Worm (Caenorhabditis elegans): ENCODE measurements around the gene F33G12.7.

The F33G12.7 gene

DNA sequence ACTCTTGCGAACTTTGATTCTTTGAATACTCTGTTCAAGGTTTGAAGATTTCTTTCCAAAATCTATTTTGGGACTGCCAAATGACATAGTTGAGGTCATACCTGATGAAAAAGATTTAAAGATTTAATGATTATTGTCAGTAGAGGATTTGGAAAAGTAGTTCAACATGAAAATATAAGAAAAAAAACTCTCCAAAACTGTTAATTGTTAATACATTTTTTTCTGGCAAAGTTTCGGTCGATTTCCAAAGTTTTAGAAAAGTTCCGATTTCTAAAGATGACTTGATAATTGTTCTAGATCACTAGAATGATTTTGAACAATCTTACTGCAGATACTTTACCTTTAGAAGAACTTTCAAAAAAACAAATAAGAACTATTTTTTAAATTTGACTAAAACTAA, 30.8 kb upstream of the F33G12.7 start, which contains the start of gene C27A2.7:
Gene C27A2.7 (minus strand): TSS at position 101 of the 400 bp plus-strand sequence.
- TF ChIP-seq fkh-10 (GFP tag; optimal IDR thresholded peaks at IDR 0.05), result no peak
- no peak for TF ChIP-seq tbx-7 (tag; optimal IDR thresholded peaks at IDR 0.05)
- no peak for TF ChIP-seq nfya-1 (tag; optimal IDR thresholded peaks at IDR 0.05)
- no peak for TF ChIP-seq hlh-13 (GFP tag; optimal IDR thresholded peaks at IDR 0.05)
- no peak for TF ChIP-seq ceh-18 (tag; optimal IDR thresholded peaks at IDR 0.05)
- no peak for TF ChIP-seq pag-3 (tag; optimal IDR thresholded peaks at IDR 0.05; ENCODE audit: borderline replicate concordance)
- no peak for TF ChIP-seq pqm-1 (tag; optimal IDR thresholded peaks at IDR 0.05)

DNA sequence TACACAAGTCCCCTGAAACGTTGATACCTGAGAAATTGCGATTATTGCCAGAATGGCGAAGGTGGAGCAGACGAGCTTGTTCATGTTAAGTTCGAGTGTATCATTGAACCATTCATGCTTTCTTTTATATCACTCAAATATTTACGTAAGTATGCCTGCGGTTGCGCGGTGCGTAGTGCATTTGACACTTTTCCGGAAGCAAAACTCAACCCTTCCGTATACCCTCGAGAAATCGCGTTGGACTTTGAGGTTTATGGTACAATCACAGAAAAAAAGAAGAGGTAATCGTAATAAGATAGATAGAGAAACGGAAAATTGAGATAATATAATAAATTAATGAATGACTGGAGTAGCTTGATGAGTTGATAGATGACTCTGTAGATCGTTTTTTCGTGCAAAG, 29.0 kb upstream of the F33G12.7 start, which contains the start of gene idpb-2:
Gene idpb-2 (minus strand): TSS at position 101 of the 400 bp plus-strand sequence.
- TF ChIP-seq dve-1 (tag; optimal IDR thresholded peaks at IDR 0.05) (no peak), ttx-3 (tag; optimal IDR thresholded peaks at IDR 0.05) (no peak), pqm-1 (tag; optimal IDR thresholded peaks at IDR 0.05) (no peak), K02D7.2 (tag; optimal IDR thresholded peaks at IDR 0.05) (no peak), zip-5 (tag; optimal IDR thresholded peaks at IDR 0.05) (no peak), hlh-15 (tag; optimal IDR thresholded peaks at IDR 0.05) (no peak), ceh-9 (tag; optimal IDR thresholded peaks at IDR 0.05) (no peak), ceh-34 (tag; optimal IDR thresholded peaks at IDR 0.05) (no peak), hlh-13 (GFP tag; optimal IDR thresholded peaks at IDR 0.05) (no peak), npax-4 (tag; optimal IDR thresholded peaks at IDR 0.05) (no peak), pha-2 (tag; optimal IDR thresholded peaks at IDR 0.05) (no peak), hlh-8 (tag; optimal IDR thresholded peaks at IDR 0.05) (no peak), nhr-11 (tag; optimal IDR thresholded peaks at IDR 0.05) (no peak), fax-1 (tag; optimal IDR thresholded peaks at IDR 0.05) (no peak), sox-4 (tag; optimal IDR thresholded peaks at IDR 0.05) (no peak), syd-9 (tag; optimal IDR thresholded peaks at IDR 0.05) (no peak), pha-4 (tag; optimal IDR thresholded peaks at IDR 0.05) (no peak), ceh-6 (GFP tag; optimal IDR thresholded peaks at IDR 0.05) (no peak)

DNA sequence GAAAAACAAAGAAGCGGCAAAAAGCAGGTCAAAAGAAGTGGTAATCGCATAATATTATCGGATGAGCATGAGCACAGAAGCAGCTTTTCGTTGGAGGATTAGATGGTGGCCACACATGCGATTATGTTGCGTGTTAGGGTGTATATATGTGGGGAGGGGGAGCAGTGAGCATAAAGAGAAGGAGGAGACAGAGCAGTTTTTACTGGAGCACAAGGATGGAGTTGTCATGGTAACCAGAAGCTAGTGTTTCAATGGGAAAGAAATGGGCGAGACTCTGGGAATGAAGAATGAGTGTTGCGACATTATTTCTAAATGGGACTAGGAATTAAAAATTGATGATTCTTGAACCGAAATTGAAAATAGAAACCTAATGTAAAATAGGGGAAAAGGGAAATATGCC, 27.4 kb upstream of the F33G12.7 start, which contains the start of gene C27A2.8:
Gene C27A2.8 (minus strand): TSS at position 117 of the 400 bp plus-strand sequence.
- TF ChIP-seq eyg-1 (tag; optimal IDR thresholded peaks at IDR 0.05), result no peak
- no peak for TF ChIP-seq ceh-48 (tag; optimal IDR thresholded peaks at IDR 0.05)
- no peak for TF ChIP-seq lin-11 (tag; optimal IDR thresholded peaks at IDR 0.05)
- TF ChIP-seq ceh-18 (tag; optimal IDR thresholded peaks at IDR 0.05), result no peak
- no peak for TF ChIP-seq nhr-11 (tag; optimal IDR thresholded peaks at IDR 0.05)
- TF ChIP-seq gmeb-2 (tag; optimal IDR thresholded peaks at IDR 0.05), result no peak
- no peak for TF ChIP-seq pha-2 (tag; optimal IDR thresholded peaks at IDR 0.05)
- no peak for TF ChIP-seq ceh-9 (tag; optimal IDR thresholded peaks at IDR 0.05)
- TF ChIP-seq odd-2 (tag; optimal IDR thresholded peaks at IDR 0.05), result no peak
- no peak for TF ChIP-seq pag-3 (tag; optimal IDR thresholded peaks at IDR 0.05; ENCODE audit: borderline replicate concordance)
- TF ChIP-seq fkh-6 (tag; optimal IDR thresholded peaks at IDR 0.05), result no peak
- TF ChIP-seq hlh-6 (tag; optimal IDR thresholded peaks at IDR 0.05), result no peak
- no peak for TF ChIP-seq npax-4 (tag; optimal IDR thresholded peaks at IDR 0.05)
- TF ChIP-seq sox-4 (tag; optimal IDR thresholded peaks at IDR 0.05), result no peak
- no peak for TF ChIP-seq K09A11.1 (tag; optimal IDR thresholded peaks at IDR 0.05; ENCODE audit: insufficient read depth)
- TF ChIP-seq dmd-4 (tag; optimal IDR thresholded peaks at IDR 0.05; ENCODE audit: borderline replicate concordance), result no peak
- no peak for TF ChIP-seq pat-9 (tag; optimal IDR thresholded peaks at IDR 0.05)
- no peak for TF ChIP-seq F13H6.1 (tag; optimal IDR thresholded peaks at IDR 0.05)
- TF ChIP-seq Y22D7AL.16 (tag; optimal IDR thresholded peaks at IDR 0.05), result no peak

DNA sequence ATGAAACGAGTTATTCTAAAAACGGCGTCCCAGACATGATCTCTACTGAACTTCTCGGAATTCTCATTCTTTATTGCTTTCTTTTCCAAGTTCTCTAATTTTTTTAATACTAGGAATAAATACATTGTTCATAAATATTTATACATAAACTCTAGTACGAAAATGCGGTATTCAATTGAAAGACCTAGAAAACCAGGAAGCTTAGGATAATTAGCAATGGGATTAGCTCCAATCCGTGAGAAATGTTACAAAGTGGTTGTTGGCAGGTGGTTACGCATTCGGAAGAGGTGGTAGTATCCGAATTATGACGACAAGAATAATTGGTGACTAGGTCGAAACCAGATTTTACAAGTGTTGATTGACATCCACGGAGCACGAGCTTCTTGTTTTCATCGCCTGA, 26.5 kb upstream of the F33G12.7 start:
- TF ChIP-seq eyg-1 (tag; optimal IDR thresholded peaks at IDR 0.05) (no peak), ztf-16 (tag; optimal IDR thresholded peaks at IDR 0.05) (no peak), pax-1 (tag; optimal IDR thresholded peaks at IDR 0.05) (no peak), ttx-3 (tag; optimal IDR thresholded peaks at IDR 0.05) (no peak), fax-1 (tag; optimal IDR thresholded peaks at IDR 0.05) (no peak), ceh-24 (tag; optimal IDR thresholded peaks at IDR 0.05) (no peak), unc-42 (tag; optimal IDR thresholded peaks at IDR 0.05) (no peak), ceh-19 (GFP tag; optimal IDR thresholded peaks at IDR 0.05) (no peak), nhr-11 (tag; optimal IDR thresholded peaks at IDR 0.05) (no peak), syd-9 (tag; optimal IDR thresholded peaks at IDR 0.05) (no peak), madf-2 (tag; optimal IDR thresholded peaks at IDR 0.05) (no peak), ceh-14 (tag; optimal IDR thresholded peaks at IDR 0.05) (no peak), zip-5 (tag; optimal IDR thresholded peaks at IDR 0.05) (no peak), sox-4 (tag; optimal IDR thresholded peaks at IDR 0.05) (no peak), ceh-2 (tag; optimal IDR thresholded peaks at IDR 0.05) (no peak), pros-1 (tag; optimal IDR thresholded peaks at IDR 0.05) (no peak)
